Worm (Caenorhabditis elegans): ENCODE data around the gene F12D9.2.

ce11 chrX:8660909-8661308 is 14.0 kb upstream of the F12D9.2 start:
- TF ChIP-seq unc-62 (GFP tag; optimal IDR thresholded peaks at IDR 0.05) (no peak), hsf-1 (GFP tag; IDR thresholded peaks at IDR 0.05) (no peak), repo-1 (tag; optimal IDR thresholded peaks at IDR 0.05) (no peak), rpc-1 (optimal IDR thresholded peaks at IDR 0.05) (no peak), rpc-1 (tag; optimal IDR thresholded peaks at IDR 0.05) (no peak), F37B4.10 (GFP tag; IDR thresholded peaks at IDR 0.05) (no peak), ama-1 (optimal IDR thresholded peaks at IDR 0.05) (no peak), ama-1 (GFP tag; optimal IDR thresholded peaks at IDR 0.05) (no peak), attf-5 (GFP tag; optimal IDR thresholded peaks at IDR 0.05) (no peak), egl-18 (GFP tag; IDR thresholded peaks at IDR 0.05) (no peak), snpc-4 (GFP tag; optimal IDR thresholded peaks at IDR 0.05) (no peak), snpc-4 (tag; optimal IDR thresholded peaks at IDR 0.05) (no peak), unc-130 (GFP tag; optimal IDR thresholded peaks at IDR 0.05) (no peak), tbx-9 (tag; optimal IDR thresholded peaks at IDR 0.05; ENCODE audit: borderline replicate concordance) (no peak), F39B2.1 (GFP tag; IDR thresholded peaks at IDR 0.05) (no peak)
